Worm (Caenorhabditis elegans) whole organism, early embryonic: Measurements from ENCODE around the gene C07G2.5.
A peak's percentile ranks its signal among the peaks of the same experiment; 100 is the strongest.

Experiments
- B0310.2 ChIP-seq: sonication (generic microtip); optimal IDR thresholded peaks from 2 replicates; lab custom pipeline; 2016; ENCODE audit warnings: mild to moderate bottlenecking, missing genetic modification characterization, missing compliant biosample characterization
- F13C5.2 ChIP-seq: sonication (generic microtip); optimal IDR thresholded peaks from 2 replicates; lab custom pipeline; 2017; ENCODE audit warnings: mild to moderate bottlenecking, missing genetic modification characterization, inconsistent platforms, missing compliant biosample characterization
- aly-1 ChIP-seq: sonication (generic microtip); optimal IDR thresholded peaks from 2 replicates; lab custom pipeline; 2016; ENCODE audit warnings: missing genetic modification characterization, missing compliant biosample characterization
- ama-1 ChIP-seq: fragments of 150-350 bp; optimal IDR thresholded peaks from 2 replicates; lab custom pipeline; 2014
- ceh-13 ChIP-seq: fragments of 200-800 bp; sonication (Bioruptor generic); optimal IDR thresholded peaks from 2 replicates; lab custom pipeline; 2018; ENCODE audit warnings: mild to moderate bottlenecking, missing genetic modification characterization, missing compliant biosample characterization
- ceh-36 ChIP-seq: sonication (generic microtip); optimal IDR thresholded peaks from 2 replicates; lab custom pipeline; 2016; ENCODE audit warnings: missing genetic modification characterization, inconsistent platforms, missing compliant biosample characterization
- ets-7 ChIP-seq: sonication (generic microtip); optimal IDR thresholded peaks from 2 replicates; lab custom pipeline; 2016; ENCODE audit warnings: missing genotype, missing genetic modification characterization, missing compliant biosample characterization
- flt-1 ChIP-seq: fragments of 200-800 bp; sonication (Bioruptor generic); IDR thresholded peaks from 2 replicates; pipeline ENCODE4 v1.3.6; 2022; ENCODE audit warnings: missing genetic modification characterization, missing compliant biosample characterization
- hmbx-1 ChIP-seq: sonication (generic microtip); optimal IDR thresholded peaks from 2 replicates; lab custom pipeline; 2016; ENCODE audit warnings: mild to moderate bottlenecking, missing genetic modification characterization, missing compliant biosample characterization
- hmg-4 ChIP-seq: fragments of 200-800 bp; sonication (Bioruptor generic); optimal IDR thresholded peaks from 2 replicates; lab custom pipeline; 2018; ENCODE audit warnings: mild to moderate bottlenecking, missing genetic modification characterization, missing compliant biosample characterization
- hnd-1 ChIP-seq: sonication (generic microtip); optimal IDR thresholded peaks from 2 replicates; lab custom pipeline; 2016; ENCODE audit warnings: missing genetic modification characterization, missing compliant biosample characterization
- pes-1 ChIP-seq: fragments of 200-800 bp; sonication (Bioruptor generic); IDR thresholded peaks from 2 replicates; pipeline ENCODE4 v1.3.6; 2022; ENCODE audit warnings: missing genetic modification reagents, missing genetic modification characterization, missing compliant biosample characterization
- scrt-1 ChIP-seq: fragments of 200-800 bp; sonication (Bioruptor generic); IDR thresholded peaks from 2 replicates; pipeline ENCODE4 v1.3.6; 2022; ENCODE audit warnings: missing genetic modification characterization, missing compliant biosample characterization
- sea-1 ChIP-seq: fragments of 200-800 bp; sonication (Bioruptor generic); conservative IDR thresholded peaks from 2 replicates; pipeline ENCODE4 v1.3.6; 2022; ENCODE audit warnings: missing genetic modification characterization, missing compliant biosample characterization
- tbx-11 ChIP-seq: fragments of 200-800 bp; sonication (Bioruptor generic); IDR thresholded peaks from 2 replicates; pipeline ENCODE4 v1.3.6; 2022; ENCODE audit warnings: missing genetic modification characterization, missing compliant biosample characterization
- tbx-37 ChIP-seq: fragments of 200-800 bp; sonication (Bioruptor generic); conservative IDR thresholded peaks from 2 replicates; pipeline ENCODE4 v1.3.6; 2022; ENCODE audit warnings: missing genetic modification reagents, missing genetic modification characterization, missing compliant biosample characterization
- tra-4 ChIP-seq: sonication (generic microtip); optimal IDR thresholded peaks from 2 replicates; lab custom pipeline; 2017; ENCODE audit warnings: missing genetic modification characterization, missing compliant biosample characterization

C07G2.5 gene

ce11 chrIII:4504934-4505484 lies 6.2 kb upstream of the C07G2.5 start:
- TF ChIP-seq pes-1 (no peak), ceh-13 (GFP tag; lab: Kevin White, UChicago) (no peak), flt-1 (GFP tag; lab: Robert Waterston, UW) (no peak), ceh-36 (tag; lab: Kevin White, UChicago) (no peak), tbx-11 (no peak), scrt-1 (GFP tag; lab: Robert Waterston, UW) (no peak), sea-1 (GFP tag; lab: Robert Waterston, UW) (no peak), F13C5.2 (no peak), ets-7 (tag; lab: Kevin White, UChicago) (no peak), tbx-37 (GFP tag; lab: Robert Waterston, UW) (no peak), hnd-1 (no peak), B0310.2 (tag; lab: Kevin White, UChicago) (no peak), ama-1 (lab: Kevin White, UChicago) (no peak), hmg-4 (GFP tag; lab: Kevin White, UChicago) (no peak), hmbx-1 (tag; lab: Kevin White, UChicago) (no peak), aly-1 (no peak), tra-4 (tag; lab: Kevin White, UChicago) (no peak)

- TF ChIP-seq B0310.2 (tag; lab: Kevin White, UChicago) = no peak
- no peak for TF ChIP-seq ceh-13 (GFP tag; lab: Kevin White, UChicago)
- TF ChIP-seq ceh-36 (tag; lab: Kevin White, UChicago) = no peak
- no peak for TF ChIP-seq sea-1 (GFP tag; lab: Robert Waterston, UW)
- no peak for TF ChIP-seq hmbx-1 (tag; lab: Kevin White, UChicago)
Measured at ce11 chrIII:4504358-4504757, 5.5 kb upstream of the C07G2.5 start.

- TF ChIP-seq scrt-1 (GFP tag; lab: Robert Waterston, UW) (no peak), B0310.2 (tag; lab: Kevin White, UChicago) (peak; percentile 39), hmg-4 (GFP tag; lab: Kevin White, UChicago) (peak; percentile 60), ama-1 (lab: Kevin White, UChicago) (no peak)
Measured at ce11 chrIII:4502559-4503240, 3.9 kb upstream of the C07G2.5 start.

- TF ChIP-seq ceh-36 (tag; lab: Kevin White, UChicago) = no peak
- TF ChIP-seq tra-4 (tag; lab: Kevin White, UChicago) = no peak
- TF ChIP-seq ets-7 (tag; lab: Kevin White, UChicago) = no peak
- TF ChIP-seq F13C5.2 = no peak
- TF ChIP-seq hnd-1 = no peak
Measured at ce11 chrIII:4496085-4496484, 2.8 kb downstream of the C07G2.5 start.

- TF ChIP-seq hnd-1 (no peak), scrt-1 (GFP tag; lab: Robert Waterston, UW) (no peak), hmbx-1 (tag; lab: Kevin White, UChicago) (no peak), ets-7 (tag; lab: Kevin White, UChicago) (no peak), B0310.2 (tag; lab: Kevin White, UChicago) (no peak), tbx-37 (GFP tag; lab: Robert Waterston, UW) (no peak), sea-1 (GFP tag; lab: Robert Waterston, UW) (no peak), tbx-11 (no peak), hmg-4 (GFP tag; lab: Kevin White, UChicago) (no peak), pes-1 (no peak), flt-1 (GFP tag; lab: Robert Waterston, UW) (no peak), aly-1 (no peak)
Measured at ce11 chrIII:4495685-4496084, 3.2 kb downstream of the C07G2.5 start.

ce11 chrIII:4495250-4495649 lies 3.6 kb downstream of the C07G2.5 start:
- TF ChIP-seq aly-1 (no peak), ets-7 (tag; lab: Kevin White, UChicago) (no peak), pes-1 (no peak), hmbx-1 (tag; lab: Kevin White, UChicago) (no peak), tra-4 (tag; lab: Kevin White, UChicago) (no peak), tbx-37 (GFP tag; lab: Robert Waterston, UW) (no peak), scrt-1 (GFP tag; lab: Robert Waterston, UW) (no peak), ceh-13 (GFP tag; lab: Kevin White, UChicago) (no peak)

ce11 chrIII:4494541-4495010 lies 4.3 kb downstream of the C07G2.5 start:
- TF ChIP-seq aly-1 (no peak), ceh-13 (GFP tag; lab: Kevin White, UChicago) (no peak)

ce11 chrIII:4493008-4493777 lies 5.6 kb downstream of the C07G2.5 start:
- no peak for TF ChIP-seq hmg-4 (GFP tag; lab: Kevin White, UChicago)
- no peak for TF ChIP-seq pes-1
- TF ChIP-seq aly-1 = no peak
- no peak for TF ChIP-seq tbx-37 (GFP tag; lab: Robert Waterston, UW)
- no peak for TF ChIP-seq hnd-1
- TF ChIP-seq tra-4 (tag; lab: Kevin White, UChicago) = no peak
- no peak for TF ChIP-seq flt-1 (GFP tag; lab: Robert Waterston, UW)
- TF ChIP-seq scrt-1 (GFP tag; lab: Robert Waterston, UW) = no peak
- TF ChIP-seq B0310.2 (tag; lab: Kevin White, UChicago) = no peak
